Worm (Caenorhabditis elegans): ENCODE data around the gene cest-35.1.

The cest-35.1 gene

ce11 chrV:5204127-5204526 lies 38.8 kb downstream of the cest-35.1 start, which contains the start of gene ttc-37 (continued):
- TF ChIP-seq lsy-2 (tag; optimal IDR thresholded peaks at IDR 0.05) = peak; percentile 74 to 77
- TF ChIP-seq snpc-4 (tag; optimal IDR thresholded peaks at IDR 0.05) = peak; percentile 39
- peak; percentile 97 to 99 for TF ChIP-seq lin-35 (GFP tag; optimal IDR thresholded peaks at IDR 0.05)
- no peak for TF ChIP-seq ztf-4 (tag; optimal IDR thresholded peaks at IDR 0.05)
- TF ChIP-seq lin-15B (tag; optimal IDR thresholded peaks at IDR 0.05) = peak; percentile 49
- TF ChIP-seq hlh-4 (tag; optimal IDR thresholded peaks at IDR 0.05) = no peak
- TF ChIP-seq unc-30 (tag; optimal IDR thresholded peaks at IDR 0.05) = no peak
- TF ChIP-seq nhr-47 (tag; optimal IDR thresholded peaks at IDR 0.05) = peak; percentile 85
- TF ChIP-seq egl-13 (tag; optimal IDR thresholded peaks at IDR 0.05) = no peak
- peak; percentile 60 for TF ChIP-seq C16A3.4 (tag; optimal IDR thresholded peaks at IDR 0.05)
- TF ChIP-seq lin-39 (tag; optimal IDR thresholded peaks at IDR 0.05) = peak; percentile 52
- no peak for TF ChIP-seq aha-1 (tag; optimal IDR thresholded peaks at IDR 0.05)
- peak; percentile 81 for TF ChIP-seq snu-23 (GFP tag; optimal IDR thresholded peaks at IDR 0.05)
- TF ChIP-seq grh-1 (GFP tag; IDR thresholded peaks at IDR 0.05) = no peak
- peak; percentile 31 to 65 (median 51) for TF ChIP-seq ceh-82 (tag; optimal IDR thresholded peaks at IDR 0.05)
- no peak for TF ChIP-seq pax-3 (tag; optimal IDR thresholded peaks at IDR 0.05)
- peak; percentile 31 for TF ChIP-seq nhr-11 (tag; optimal IDR thresholded peaks at IDR 0.05)
- TF ChIP-seq mep-1 (tag; optimal IDR thresholded peaks at IDR 0.05) = peak; percentile 70

DNA sequence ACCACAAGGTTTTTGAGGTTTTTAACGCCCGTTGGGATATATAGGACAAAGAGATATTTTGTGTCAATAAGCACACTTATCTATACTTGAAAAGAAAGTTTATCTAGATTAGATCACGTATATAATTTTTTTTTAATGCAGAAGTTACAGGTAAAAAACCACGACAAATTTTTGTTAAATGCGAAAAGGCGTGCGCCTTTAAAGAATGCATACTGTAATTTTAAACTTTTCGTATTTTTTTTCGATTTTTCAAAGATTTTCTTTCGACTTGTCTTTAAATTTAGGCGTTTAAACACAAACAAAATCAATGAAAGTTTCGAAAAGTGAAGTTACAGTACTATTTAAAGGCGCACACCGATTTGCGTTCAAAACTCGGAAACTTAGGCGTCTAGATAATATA lies 39.3 kb downstream of the cest-35.1 start:
- TF ChIP-seq unc-130 (tag; optimal IDR thresholded peaks at IDR 0.05) = no peak
- TF ChIP-seq nhr-85 (tag) = no peak
- no peak for TF ChIP-seq snpc-4 (tag; optimal IDR thresholded peaks at IDR 0.05)

- no peak for TF ChIP-seq nhr-84 (tag; optimal IDR thresholded peaks at IDR 0.05)
- peak; percentile 62 for TF ChIP-seq dsc-1 (tag; optimal IDR thresholded peaks at IDR 0.05)
- TF ChIP-seq unc-30 (tag; optimal IDR thresholded peaks at IDR 0.05) = peak; percentile 1
Measured at ce11 chrV:5201706-5202105, 41.2 kb downstream of the cest-35.1 start.

ce11 chrV:5200188-5200587 lies 42.7 kb downstream of the cest-35.1 start:
- TF ChIP-seq fkh-10 (GFP tag; optimal IDR thresholded peaks at IDR 0.05) (peak; percentile 44), sptf-1 (tag; optimal IDR thresholded peaks at IDR 0.05) (no peak), ces-1 (GFP tag; optimal IDR thresholded peaks at IDR 0.05) (peak; percentile 76), nhr-47 (tag; optimal IDR thresholded peaks at IDR 0.05) (peak; percentile 3), lir-3 (tag; optimal IDR thresholded peaks at IDR 0.05; ENCODE audit: poor library complexity) (no peak), nhr-71 (tag; optimal IDR thresholded peaks at IDR 0.05) (peak; percentile 14), lin-14 (GFP tag; optimal IDR thresholded peaks at IDR 0.05) (peak; percentile 49), ceh-8 (GFP tag; optimal IDR thresholded peaks at IDR 0.05) (peak; percentile 31)

- TF ChIP-seq ces-1 (GFP tag; optimal IDR thresholded peaks at IDR 0.05) (no peak), fkh-8 (tag; optimal IDR thresholded peaks at IDR 0.05) (no peak), vab-15 (tag; optimal IDR thresholded peaks at IDR 0.05) (no peak), lin-14 (GFP tag; optimal IDR thresholded peaks at IDR 0.05) (no peak), swsn-7 (tag; optimal IDR thresholded peaks at IDR 0.05) (no peak)
Measured at ce11 chrV:5198240-5198639, 44.7 kb downstream of the cest-35.1 start, which contains the start of gene Y47A7.2. TSS of gene Y47A7.2 (minus strand) at chrV:5198340.

ce11 chrV:5194508-5194907 lies 48.4 kb downstream of the cest-35.1 start, which contains the start of gene abu-8:
TSS of gene abu-8 (minus strand) at chrV:5194608.
- TF ChIP-seq F16B12.6 (tag; optimal IDR thresholded peaks at IDR 0.05) = no peak
- TF ChIP-seq pqm-1 (tag; optimal IDR thresholded peaks at IDR 0.05) = no peak
- no peak for TF ChIP-seq pax-3 (tag; optimal IDR thresholded peaks at IDR 0.05)
- no peak for TF ChIP-seq nhr-19 (GFP tag; conservative IDR thresholded peaks at IDR 0.05)
- no peak for TF ChIP-seq ceh-82 (tag; optimal IDR thresholded peaks at IDR 0.05)

Data from whole organism, L1 larva.